Fruit fly (Drosophila melanogaster): ENCODE measurements around the gene Hsp68.

Gene Hsp68

dm6 chr3R:24037538-24038265, 19.4 kb downstream of the Hsp68 start, which contains the start of gene spas (continued):
- no peak for TF ChIP-seq CG12071 (GFP tag; optimal IDR thresholded peaks at IDR 0.05)
- TF ChIP-seq Dad (GFP tag; optimal IDR thresholded peaks at IDR 0.05), result peak; percentile 58
- TF ChIP-seq CG7372 (GFP tag; IDR thresholded peaks at IDR 0.05), result peak; percentile 49
- TF ChIP-seq dmrt11E (tag; optimal IDR thresholded peaks at IDR 0.05), result peak; percentile 78
- no peak for TF ChIP-seq hth (optimal IDR thresholded peaks at IDR 0.05)
- TF ChIP-seq CG18262 (tag; optimal IDR thresholded peaks at IDR 0.05), result peak; percentile 61
- TF ChIP-seq nmo (GFP tag; optimal IDR thresholded peaks at IDR 0.05), result peak; percentile 87
- no peak for TF ChIP-seq Jarid2 (GFP tag; optimal IDR thresholded peaks at IDR 0.05)
- peak; percentile 77 for TF ChIP-seq Chrac-16 (GFP tag; optimal IDR thresholded peaks at IDR 0.05)
- no peak for TF ChIP-seq CG6654 (GFP tag; optimal IDR thresholded peaks at IDR 0.05)
- TF ChIP-seq jing (GFP tag; optimal IDR thresholded peaks at IDR 0.05), result no peak
- peak; percentile 66; the same call in 2 of the 3 replicates for TF ChIP-seq CG7357 (GFP tag; IDR thresholded peaks at IDR 0.05)
- TF ChIP-seq fu2 (GFP tag; optimal IDR thresholded peaks at IDR 0.05), result peak; percentile 76
- no peak for TF ChIP-seq cg (GFP tag; optimal IDR thresholded peaks at IDR 0.05)
- peak; percentile 68; the same call in 2 of the 3 replicates for TF ChIP-seq H15 (GFP tag; IDR thresholded peaks at IDR 0.05)
- TF ChIP-seq CG11085 (GFP tag; IDR thresholded peaks at IDR 0.05), result peak; percentile 44; the same call in 1 of the 2 replicates
- TF ChIP-seq Atf3 (GFP tag; optimal IDR thresholded peaks at IDR 0.05), result peak; percentile 77
- TF ChIP-seq br (optimal IDR thresholded peaks at IDR 0.05), result no peak
- peak; percentile 53 for TF ChIP-seq CG11247 (GFP tag; IDR thresholded peaks at IDR 0.05)
- TF ChIP-seq Usf (GFP tag; optimal IDR thresholded peaks at IDR 0.05), result peak; percentile 26
- 0 out of 3 replicates have a peak, but pooled peaks have one; percentile 49 for TF ChIP-seq CG2889 (GFP tag; IDR thresholded peaks at IDR 0.05)
- no peak for TF ChIP-seq Hand (GFP tag; optimal IDR thresholded peaks at IDR 0.05)
- peak; percentile 40; the same call in 2 of the 3 replicates for TF ChIP-seq CG14050 (GFP tag; IDR thresholded peaks at IDR 0.05)
- TF ChIP-seq CG2116 (GFP tag; optimal IDR thresholded peaks at IDR 0.05), result peak; percentile 63
- peak; percentile 11 for TF ChIP-seq CG12219 (GFP tag; optimal IDR thresholded peaks at IDR 0.05)
- TF ChIP-seq luna (GFP tag; optimal IDR thresholded peaks at IDR 0.05), result no peak
- TF ChIP-seq CG5245 (GFP tag; optimal IDR thresholded peaks at IDR 0.05), result peak; percentile 22
- TF ChIP-seq da (GFP tag; optimal IDR thresholded peaks at IDR 0.05), result peak; percentile 65
- TF ChIP-seq bowl (GFP tag; IDR thresholded peaks at IDR 0.05), result no peak
- peak; percentile 79 for TF ChIP-seq Xrp1 (GFP tag; IDR thresholded peaks at IDR 0.05)
- peak; percentile 98 for TF ChIP-seq ftz-f1 (GFP tag; optimal IDR thresholded peaks at IDR 0.05)
- peak in 1 of 2 experiments; percentile 59 for TF ChIP-seq Hr51 (GFP tag; optimal IDR thresholded peaks at IDR 0.05)
- peak; percentile 66 for TF ChIP-seq sim (GFP tag; IDR thresholded peaks at IDR 0.05)
- TF ChIP-seq Deaf1 (tag; optimal IDR thresholded peaks at IDR 0.05), result no peak
- TF ChIP-seq Sin3A (optimal IDR thresholded peaks at IDR 0.05), result peak; percentile 95
- TF ChIP-seq dmrt99B (tag; optimal IDR thresholded peaks at IDR 0.05), result no peak
- no peak for TF ChIP-seq gce (GFP tag; IDR thresholded peaks at IDR 0.05)
- peak; percentile 26 for TF ChIP-seq pb (GFP tag; optimal IDR thresholded peaks at IDR 0.05)
- no peak for TF ChIP-seq CG12236 (GFP tag; optimal IDR thresholded peaks at IDR 0.05)
- no peak for TF ChIP-seq pita (GFP tag; optimal IDR thresholded peaks at IDR 0.05)
- no peak for TF ChIP-seq D (optimal IDR thresholded peaks at IDR 0.05)
- TF ChIP-seq D (GFP tag; optimal IDR thresholded peaks at IDR 0.05), result peak; percentile 35
- peak; percentile 50 for TF ChIP-seq lab (GFP tag; optimal IDR thresholded peaks at IDR 0.05)
- TF ChIP-seq bsh (GFP tag; optimal IDR thresholded peaks at IDR 0.05), result peak in 1 of 2 experiments; percentile 66
- TF ChIP-seq Meics (GFP tag; optimal IDR thresholded peaks at IDR 0.05), result peak; percentile 54
- no peak for TF ChIP-seq gsb-n (tag; optimal IDR thresholded peaks at IDR 0.05)
- peak; percentile 37 for TF ChIP-seq Oaz (GFP tag; IDR thresholded peaks at IDR 0.05)
- peak; percentile 58 for TF ChIP-seq CG3163 (GFP tag; optimal IDR thresholded peaks at IDR 0.05)
- TF ChIP-seq CG15269 (tag; optimal IDR thresholded peaks at IDR 0.05), result no peak
- TF ChIP-seq HLH4C (GFP tag; IDR thresholded peaks at IDR 0.05; ENCODE audit: partially characterized antibody), result peak; percentile 87
- peak; percentile 87 for TF ChIP-seq MBD-R2 (GFP tag; IDR thresholded peaks at IDR 0.05)

All from whole organism, embryonic.